Worm (Caenorhabditis elegans): ENCODE results near the gene cdk-11.1.

cdk-11.1 gene

DNA sequence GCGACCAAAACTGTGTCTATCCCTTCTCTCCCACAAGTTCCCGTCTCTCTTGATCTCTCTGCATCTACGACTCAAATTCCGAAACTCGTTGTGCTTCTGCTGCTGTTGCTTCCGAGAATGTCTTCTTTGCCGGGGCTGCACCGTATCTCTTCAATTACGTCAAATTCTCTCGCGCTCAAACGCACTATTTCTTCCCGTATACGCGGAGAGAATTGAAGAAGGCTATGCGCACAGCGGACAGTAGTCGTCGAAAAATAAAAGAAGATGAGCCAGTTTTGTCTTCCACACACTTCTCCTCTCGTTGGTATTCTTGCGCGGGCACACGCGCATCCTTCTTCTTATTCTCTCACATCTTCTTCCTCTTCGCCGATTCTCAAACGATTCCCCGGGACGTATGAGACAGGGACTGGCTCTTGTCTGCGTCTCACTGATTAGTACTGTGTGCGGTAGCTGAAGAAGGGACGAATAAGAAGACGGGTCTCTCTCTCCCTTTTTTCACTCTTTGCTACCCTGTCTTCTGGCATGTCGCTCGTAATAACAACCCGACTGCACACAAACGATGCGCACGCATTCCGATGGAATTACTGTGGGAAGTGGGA lies 22.6 kb upstream of the cdk-11.1 start:
- TF ChIP-seq nhr-25 (tag; optimal IDR thresholded peaks at IDR 0.05) (peak; percentile 33), blmp-1 (tag; optimal IDR thresholded peaks at IDR 0.05; ENCODE audit: insufficient read depth) (no peak), nhr-21 (tag; optimal IDR thresholded peaks at IDR 0.05) (no peak), unc-62 (GFP tag; optimal IDR thresholded peaks at IDR 0.05) (no peak), C34F6.9 (tag; optimal IDR thresholded peaks at IDR 0.05) (peak; percentile 0), unc-55 (GFP tag; optimal IDR thresholded peaks at IDR 0.05) (peak; percentile 58), dmd-4 (tag; optimal IDR thresholded peaks at IDR 0.05) (no peak), nhr-129 (tag; optimal IDR thresholded peaks at IDR 0.05) (peak; percentile 41), skn-1 (tag; optimal IDR thresholded peaks at IDR 0.05) (no peak), egl-27 (tag; optimal IDR thresholded peaks at IDR 0.05) (peak; percentile 16), sem-4 (tag; optimal IDR thresholded peaks at IDR 0.05) (no peak), lsy-2 (tag; optimal IDR thresholded peaks at IDR 0.05) (peak in 1 of 2 experiments; percentile 6), nhr-12 (tag; optimal IDR thresholded peaks at IDR 0.05) (no peak), ceh-16 (tag; optimal IDR thresholded peaks at IDR 0.05) (peak; percentile 5), gmeb-1 (tag; optimal IDR thresholded peaks at IDR 0.05) (no peak), mdl-1 (tag; optimal IDR thresholded peaks at IDR 0.05) (peak in 1 of 2 experiments; percentile 11), mab-5 (tag; optimal IDR thresholded peaks at IDR 0.05) (no peak), sma-3 (GFP tag; optimal IDR thresholded peaks at IDR 0.05) (peak; percentile 34), alr-1 (tag; optimal IDR thresholded peaks at IDR 0.05) (no peak)

DNA sequence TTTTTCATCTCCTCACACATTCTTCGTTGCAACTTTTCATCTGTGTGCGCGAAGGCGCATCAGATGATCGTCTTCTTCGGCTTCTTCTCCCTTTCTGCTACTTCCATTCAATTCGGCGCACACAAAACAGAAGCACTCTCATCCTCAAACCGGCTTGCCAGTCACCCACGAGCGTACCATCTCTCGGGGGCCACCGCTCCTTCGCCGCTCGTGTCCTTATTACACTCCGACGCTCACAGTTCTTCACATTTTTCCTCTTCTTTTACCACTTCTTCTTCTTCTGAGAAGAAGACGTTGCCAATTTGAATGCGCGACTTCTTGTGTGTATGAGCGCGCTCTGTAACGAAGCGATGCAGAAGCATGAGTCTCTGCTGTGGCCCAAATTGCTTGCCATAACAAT lies 20.5 kb upstream of the cdk-11.1 start:
- TF ChIP-seq mab-5 (tag; optimal IDR thresholded peaks at IDR 0.05) (no peak), egl-27 (tag; optimal IDR thresholded peaks at IDR 0.05) (no peak), ztf-11 (tag; optimal IDR thresholded peaks at IDR 0.05) (no peak), nhr-10 (tag; optimal IDR thresholded peaks at IDR 0.05) (no peak), alr-1 (tag; optimal IDR thresholded peaks at IDR 0.05) (no peak), peb-1 (tag; optimal IDR thresholded peaks at IDR 0.05) (no peak), ceh-82 (tag; optimal IDR thresholded peaks at IDR 0.05) (no peak), nhr-11 (tag; optimal IDR thresholded peaks at IDR 0.05) (no peak), crh-2 (tag; optimal IDR thresholded peaks at IDR 0.05) (no peak), nhr-23 (tag; optimal IDR thresholded peaks at IDR 0.05) (no peak), zag-1 (tag; optimal IDR thresholded peaks at IDR 0.05) (no peak), unc-55 (GFP tag; optimal IDR thresholded peaks at IDR 0.05) (no peak), skn-1 (tag; optimal IDR thresholded peaks at IDR 0.05) (no peak), sma-9 (GFP tag; optimal IDR thresholded peaks at IDR 0.05) (no peak), sma-9 (tag; optimal IDR thresholded peaks at IDR 0.05) (no peak), gmeb-1 (tag; optimal IDR thresholded peaks at IDR 0.05) (no peak), mbf-1 (tag; optimal IDR thresholded peaks at IDR 0.05) (no peak), nhr-21 (tag; optimal IDR thresholded peaks at IDR 0.05) (no peak), nhr-12 (tag; optimal IDR thresholded peaks at IDR 0.05) (no peak), elt-1 (tag; optimal IDR thresholded peaks at IDR 0.05) (no peak), lsy-2 (tag; optimal IDR thresholded peaks at IDR 0.05) (no peak)

DNA sequence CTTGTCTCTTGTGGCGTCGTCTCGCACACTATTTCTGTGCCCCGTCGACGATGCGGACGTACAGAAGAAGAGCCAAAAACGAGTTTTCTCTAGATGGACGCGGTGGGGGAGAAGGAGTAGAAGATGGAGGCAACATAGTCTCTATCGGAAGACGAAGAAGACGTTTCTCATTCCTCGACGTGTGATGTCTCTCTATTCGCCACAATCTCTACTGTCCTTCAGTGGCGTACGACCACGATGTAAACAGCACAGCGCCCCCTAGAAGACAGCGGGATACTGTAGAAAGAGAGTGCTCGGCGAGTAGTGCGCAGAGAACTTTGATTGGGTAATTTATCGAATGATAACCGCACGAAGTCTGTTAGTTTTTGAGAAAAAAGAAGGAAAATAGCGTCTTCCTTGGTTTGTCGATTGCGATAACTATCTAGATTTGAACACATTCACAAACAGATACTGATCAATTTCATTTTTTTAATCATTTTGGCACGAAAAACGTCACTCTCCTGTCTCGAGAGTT lies 19.5 kb upstream of the cdk-11.1 start:
- TF ChIP-seq nhr-25 (tag; optimal IDR thresholded peaks at IDR 0.05) (peak; percentile 42), lsy-2 (tag; optimal IDR thresholded peaks at IDR 0.05) (peak in 1 of 2 experiments; percentile 29), alr-1 (tag; optimal IDR thresholded peaks at IDR 0.05) (no peak)

DNA sequence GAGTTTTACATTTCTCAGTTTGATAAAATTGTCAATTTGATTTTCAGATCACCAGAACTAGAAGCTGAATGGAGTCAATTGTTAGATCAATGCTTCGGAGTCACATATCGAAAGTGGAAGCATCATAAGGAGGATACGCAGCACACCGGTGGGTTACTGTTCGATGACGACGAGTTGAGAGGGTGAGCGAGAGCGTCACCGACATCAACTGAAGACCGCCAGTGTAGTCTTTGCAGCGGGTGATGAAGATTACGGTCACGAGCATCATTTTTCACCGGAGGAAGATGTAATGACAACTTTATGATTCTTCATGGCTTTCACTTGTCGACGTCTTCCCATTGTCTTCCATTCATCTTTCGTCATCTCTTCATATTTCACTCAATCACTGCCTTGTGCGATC lies 17.1 kb upstream of the cdk-11.1 start, which contains the start of gene lin-26:
lin-26 (plus strand) TSS at position 301 of the 400 bp plus-strand sequence.
- TF ChIP-seq unc-39 (tag; optimal IDR thresholded peaks at IDR 0.05): no peak
- no peak for TF ChIP-seq ZK546.5 (tag; optimal IDR thresholded peaks at IDR 0.05)
- TF ChIP-seq ceh-82 (tag; optimal IDR thresholded peaks at IDR 0.05): no peak
- no peak for TF ChIP-seq Y55F3AM.14 (GFP tag; optimal IDR thresholded peaks at IDR 0.05)
- no peak for TF ChIP-seq nhr-129 (tag; optimal IDR thresholded peaks at IDR 0.05)
- TF ChIP-seq mbf-1 (tag; optimal IDR thresholded peaks at IDR 0.05): no peak
- TF ChIP-seq sma-9 (GFP tag; optimal IDR thresholded peaks at IDR 0.05): no peak
- TF ChIP-seq sma-9 (tag; optimal IDR thresholded peaks at IDR 0.05): no peak
- TF ChIP-seq unc-62 (GFP tag; optimal IDR thresholded peaks at IDR 0.05): no peak
- TF ChIP-seq ceh-16 (tag; optimal IDR thresholded peaks at IDR 0.05): no peak
- no peak for TF ChIP-seq ztf-4 (tag; optimal IDR thresholded peaks at IDR 0.05)
- TF ChIP-seq nhr-21 (tag; optimal IDR thresholded peaks at IDR 0.05): no peak
- no peak for TF ChIP-seq nhr-237 (tag; optimal IDR thresholded peaks at IDR 0.05)
- no peak for TF ChIP-seq zag-1 (tag; optimal IDR thresholded peaks at IDR 0.05)
- no peak for TF ChIP-seq nhr-11 (tag; optimal IDR thresholded peaks at IDR 0.05)
- no peak for TF ChIP-seq egl-27 (tag; optimal IDR thresholded peaks at IDR 0.05)

Measured in whole organism, L2 larva.